Worm (Caenorhabditis elegans): ENCODE results near the gene lst-2.
"Not testable (repeated sequence)": the region's sequence is repeated elsewhere in the genome, so short reads cannot be mapped to it uniquely, and the experiment has no call there.

Gene lst-2

ce11 chrX:4364877-4365276 lies 18.3 kb downstream of the lst-2 start, which contains the start of gene F14H12.8:
TSS of gene F14H12.8 (minus strand) at chrX:4364977.
- TF ChIP-seq ztf-29 (GFP tag; IDR thresholded peaks at IDR 0.05): no peak
- no peak for TF ChIP-seq tab-1 (GFP tag; IDR thresholded peaks at IDR 0.05)
- TF ChIP-seq ztf-23 (GFP tag; IDR thresholded peaks at IDR 0.05): no peak
- no peak for TF ChIP-seq flt-1 (GFP tag; IDR thresholded peaks at IDR 0.05)
- no peak for TF ChIP-seq med-1 (GFP tag; optimal IDR thresholded peaks at IDR 0.05; ENCODE audit: insufficient read depth)
- TF ChIP-seq ref-1 (GFP tag; conservative IDR thresholded peaks at IDR 0.05): no peak

ce11 chrX:4363200-4363599 lies 20.0 kb downstream of the lst-2 start, which contains the start of gene F14H12.17:
TSS of gene F14H12.17 (minus strand) at chrX:4363300.
- TF ChIP-seq tab-1 (GFP tag; IDR thresholded peaks at IDR 0.05): no peak
- no peak for TF ChIP-seq flt-1 (GFP tag; IDR thresholded peaks at IDR 0.05)
- TF ChIP-seq ref-1 (GFP tag; conservative IDR thresholded peaks at IDR 0.05): no peak
- TF ChIP-seq ztf-29 (GFP tag; IDR thresholded peaks at IDR 0.05): no peak
- no peak for TF ChIP-seq cog-1 (tag; optimal IDR thresholded peaks at IDR 0.05)
- TF ChIP-seq klf-2 (GFP tag; conservative IDR thresholded peaks at IDR 0.05): no peak
- TF ChIP-seq med-1 (GFP tag; optimal IDR thresholded peaks at IDR 0.05; ENCODE audit: insufficient read depth): no peak
- no peak for TF ChIP-seq T22C8.4 (GFP tag; IDR thresholded peaks at IDR 0.05)
- TF ChIP-seq ztf-23 (GFP tag; IDR thresholded peaks at IDR 0.05): no peak

DNA sequence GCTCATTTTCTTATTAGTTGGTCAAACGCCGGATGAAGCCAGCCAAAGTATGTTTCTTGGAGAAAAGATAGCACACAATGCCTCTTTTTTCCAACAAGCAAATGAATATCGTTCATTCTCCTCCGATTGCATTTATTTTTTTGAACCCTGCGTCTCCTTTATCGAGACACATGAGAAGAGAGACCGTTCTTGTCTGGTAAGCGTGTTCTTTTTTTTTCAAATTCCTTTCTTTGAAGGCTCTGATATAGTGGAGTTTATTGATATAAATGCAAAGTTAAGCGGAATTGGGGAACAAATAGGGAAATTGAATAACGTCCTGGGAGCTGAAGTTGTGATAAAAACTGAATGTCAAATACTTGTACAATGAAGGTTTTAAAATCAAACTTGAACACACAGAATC lies 20.6 kb downstream of the lst-2 start, which contains the start of gene F14H12.7:
TSS of gene F14H12.7 (minus strand) at position 101 of the 400 bp plus-strand sequence.
- no peak for TF ChIP-seq ref-1 (GFP tag; conservative IDR thresholded peaks at IDR 0.05)

DNA sequence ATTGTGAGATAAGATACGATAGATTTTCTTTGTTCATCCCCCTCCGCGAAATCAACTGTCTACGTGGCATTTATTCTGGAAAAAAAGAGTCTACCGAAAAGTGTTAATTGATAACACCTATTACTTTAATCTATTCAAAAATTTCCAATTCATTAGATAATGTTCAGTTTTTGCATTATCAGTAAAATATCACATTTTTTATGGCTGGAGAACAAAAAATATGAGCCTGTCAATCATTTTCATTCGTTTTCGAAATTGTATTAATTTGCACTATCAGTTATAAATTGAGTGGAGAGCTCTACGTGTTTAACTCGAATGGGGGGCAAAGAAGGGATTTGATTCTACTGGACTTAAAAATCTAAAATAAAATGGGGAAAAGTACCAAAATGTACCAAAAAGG lies 24.1 kb downstream of the lst-2 start:
- no peak for TF ChIP-seq ref-1 (GFP tag; conservative IDR thresholded peaks at IDR 0.05)
- no peak for TF ChIP-seq flt-1 (GFP tag; IDR thresholded peaks at IDR 0.05)
- no peak for TF ChIP-seq cog-1 (tag; optimal IDR thresholded peaks at IDR 0.05)
- no peak for TF ChIP-seq ztf-29 (GFP tag; IDR thresholded peaks at IDR 0.05)
- TF ChIP-seq ztf-23 (GFP tag; IDR thresholded peaks at IDR 0.05): no peak
- TF ChIP-seq klf-2 (GFP tag; conservative IDR thresholded peaks at IDR 0.05): no peak
- no peak for TF ChIP-seq med-1 (GFP tag; optimal IDR thresholded peaks at IDR 0.05; ENCODE audit: insufficient read depth)
- no peak for TF ChIP-seq T22C8.4 (GFP tag; IDR thresholded peaks at IDR 0.05)
- no peak for TF ChIP-seq tab-1 (GFP tag; IDR thresholded peaks at IDR 0.05)

ce11 chrX:4357467-4357866 lies 25.7 kb downstream of the lst-2 start, which contains the start of gene F14H12.6:
TSS of gene F14H12.6 (minus strand) at chrX:4357567.
- TF ChIP-seq flt-1 (GFP tag; IDR thresholded peaks at IDR 0.05) (no peak), tab-1 (GFP tag; IDR thresholded peaks at IDR 0.05) (no peak), klf-2 (GFP tag; conservative IDR thresholded peaks at IDR 0.05) (no peak), ref-1 (GFP tag; conservative IDR thresholded peaks at IDR 0.05) (no peak), T22C8.4 (GFP tag; IDR thresholded peaks at IDR 0.05) (no peak), med-1 (GFP tag; optimal IDR thresholded peaks at IDR 0.05; ENCODE audit: insufficient read depth) (no peak), ztf-29 (GFP tag; IDR thresholded peaks at IDR 0.05) (no peak), cog-1 (tag; optimal IDR thresholded peaks at IDR 0.05) (no peak), ztf-23 (GFP tag; IDR thresholded peaks at IDR 0.05) (no peak)

ce11 chrX:4353318-4353717 lies 29.8 kb downstream of the lst-2 start, which contains the start of gene col-165:
TSS of gene col-165 (plus strand) at chrX:4353618.
- TF ChIP-seq ztf-29 (GFP tag; IDR thresholded peaks at IDR 0.05) (no peak), ref-1 (GFP tag; conservative IDR thresholded peaks at IDR 0.05) (no peak), T22C8.4 (GFP tag; IDR thresholded peaks at IDR 0.05) (no peak), tab-1 (GFP tag; IDR thresholded peaks at IDR 0.05) (no peak), klf-2 (GFP tag; conservative IDR thresholded peaks at IDR 0.05) (no peak), ztf-23 (GFP tag; IDR thresholded peaks at IDR 0.05) (no peak), med-1 (GFP tag; optimal IDR thresholded peaks at IDR 0.05; ENCODE audit: insufficient read depth) (no peak), cog-1 (tag; optimal IDR thresholded peaks at IDR 0.05) (no peak), flt-1 (GFP tag; IDR thresholded peaks at IDR 0.05) (no peak)

DNA sequence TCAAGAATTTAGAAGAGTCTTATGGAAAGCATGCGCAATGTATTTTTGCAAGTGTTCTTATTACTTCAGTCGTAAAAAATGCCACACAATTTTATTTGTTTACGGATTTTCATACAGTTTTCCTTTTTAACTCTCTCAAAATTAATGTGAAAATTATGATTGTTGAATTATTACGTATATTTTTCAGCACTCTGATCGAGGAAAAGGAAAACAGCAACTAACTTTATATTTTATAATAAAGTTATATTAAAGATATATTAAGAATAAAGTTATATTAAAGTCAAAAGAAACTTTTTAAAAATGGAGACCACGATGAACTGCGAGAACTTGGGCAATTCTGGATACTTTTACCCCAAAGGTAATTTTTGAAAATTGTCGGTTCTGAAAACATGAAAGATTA lies 33.0 kb downstream of the lst-2 start, which contains the start of gene F14H12.2:
TSS of gene F14H12.2 (plus strand) at position 301 of the 400 bp plus-strand sequence.
- TF ChIP-seq ref-1 (GFP tag; conservative IDR thresholded peaks at IDR 0.05) (no peak), ztf-23 (GFP tag; IDR thresholded peaks at IDR 0.05) (no peak), med-1 (GFP tag; optimal IDR thresholded peaks at IDR 0.05; ENCODE audit: insufficient read depth) (no peak), flt-1 (GFP tag; IDR thresholded peaks at IDR 0.05) (no peak), tab-1 (GFP tag; IDR thresholded peaks at IDR 0.05) (no peak), cog-1 (tag; optimal IDR thresholded peaks at IDR 0.05) (no peak), klf-2 (GFP tag; conservative IDR thresholded peaks at IDR 0.05) (no peak)

- TF ChIP-seq med-1 (GFP tag; optimal IDR thresholded peaks at IDR 0.05; ENCODE audit: insufficient read depth) (no peak), T22C8.4 (GFP tag; IDR thresholded peaks at IDR 0.05) (no peak), ztf-23 (GFP tag; IDR thresholded peaks at IDR 0.05) (no peak), ref-1 (GFP tag; conservative IDR thresholded peaks at IDR 0.05) (no peak), tab-1 (GFP tag; IDR thresholded peaks at IDR 0.05) (no peak), klf-2 (GFP tag; conservative IDR thresholded peaks at IDR 0.05) (no peak)
These were observed 39.3 kb downstream of the lst-2 start, which contains the start of gene F14H12.3 for ce11 chrX:4343915-4344314. TSS of gene F14H12.3 (plus strand) at chrX:4344215.

DNA sequence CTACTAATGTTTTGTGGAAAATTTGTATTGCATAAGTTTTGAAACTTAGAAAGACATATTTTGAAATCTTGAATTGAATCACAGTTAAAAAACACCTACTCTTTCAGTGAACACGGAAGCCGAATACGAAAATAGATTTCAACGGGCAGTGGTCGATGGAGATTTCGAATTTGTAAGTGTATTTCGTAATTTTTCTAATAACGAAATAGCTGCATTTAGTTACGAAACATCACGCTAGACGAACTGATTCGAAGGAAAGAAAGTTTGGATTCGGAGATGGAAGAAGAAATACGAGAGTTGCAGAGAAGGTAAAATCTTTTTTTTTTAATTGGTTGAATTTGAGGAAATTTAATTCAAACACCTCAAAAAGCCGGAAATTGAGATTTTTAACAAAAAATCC lies 40.4 kb downstream of the lst-2 start:
- TF ChIP-seq tab-1 (GFP tag; IDR thresholded peaks at IDR 0.05): no peak
- TF ChIP-seq ref-1 (GFP tag; conservative IDR thresholded peaks at IDR 0.05): no peak
- TF ChIP-seq flt-1 (GFP tag; IDR thresholded peaks at IDR 0.05): no peak
- TF ChIP-seq ztf-29 (GFP tag; IDR thresholded peaks at IDR 0.05): no peak
- no peak for TF ChIP-seq med-1 (GFP tag; optimal IDR thresholded peaks at IDR 0.05; ENCODE audit: insufficient read depth)
- no peak for TF ChIP-seq klf-2 (GFP tag; conservative IDR thresholded peaks at IDR 0.05)
- no peak for TF ChIP-seq cog-1 (tag; optimal IDR thresholded peaks at IDR 0.05)
- no peak for TF ChIP-seq ztf-23 (GFP tag; IDR thresholded peaks at IDR 0.05)
- TF ChIP-seq T22C8.4 (GFP tag; IDR thresholded peaks at IDR 0.05): no peak

ce11 chrX:4339332-4339731 lies 43.8 kb downstream of the lst-2 start, which contains the start of gene cst-1:
TSS of gene cst-1 (plus strand) at chrX:4339632.
- not testable (repeated sequence) for TF ChIP-seq T22C8.4 (GFP tag; IDR thresholded peaks at IDR 0.05); ref-1 (GFP tag; conservative IDR thresholded peaks at IDR 0.05); tab-1 (GFP tag; IDR thresholded peaks at IDR 0.05)
